Worm (Caenorhabditis elegans) whole organism, young adult: ENCODE measurements around the gene R10H10.7.

Experiments used
- C17E4.6 ChIP-seq: fragments of 200-800 bp; sonication (Bioruptor generic); IDR thresholded peaks from 2 replicates; pipeline ENCODE4 v1.3.6; 2022; ENCODE audit warnings: missing genetic modification reagents, missing genetic modification characterization, missing compliant biosample characterization
- D2030.7 ChIP-seq: fragments of 200-800 bp; sonication (Bioruptor generic); IDR thresholded peaks from 2 replicates; pipeline ENCODE4 v1.3.6; 2022; ENCODE audit warnings: missing genetic modification reagents, missing genetic modification characterization, missing compliant biosample characterization
- F22D6.2 ChIP-seq: sonication (generic microtip); optimal IDR thresholded peaks from 2 replicates; lab custom pipeline; 2016; ENCODE audit warnings: mild to moderate bottlenecking, missing genetic modification characterization, missing compliant biosample characterization
- F37B4.10 ChIP-seq: fragments of 200-800 bp; sonication (Bioruptor generic); IDR thresholded peaks from 2 replicates; pipeline ENCODE4 v1.3.6; 2022; ENCODE audit warnings: missing genetic modification characterization, missing compliant biosample characterization
- F39B2.1 ChIP-seq: fragments of 200-800 bp; sonication (Bioruptor generic); IDR thresholded peaks from 2 replicates; pipeline ENCODE4 v1.3.6; 2022; ENCODE audit warnings: missing genetic modification reagents, missing genetic modification characterization, missing compliant biosample characterization
- F52B5.7 ChIP-seq: sonication (generic microtip); optimal IDR thresholded peaks from 2 replicates; lab custom pipeline; 2016; ENCODE audit warnings: mild to moderate bottlenecking, missing genetic modification characterization, missing compliant biosample characterization
- K12H6.12 ChIP-seq: fragments of 200-800 bp; sonication (Bioruptor generic); optimal IDR thresholded peaks from 2 replicates; lab custom pipeline; 2018; ENCODE audit warnings: mild to moderate bottlenecking, missing genetic modification characterization, missing compliant biosample characterization
- T07F8.4 ChIP-seq: sonication (generic microtip); optimal IDR thresholded peaks from 2 replicates; lab custom pipeline; 2016; ENCODE audit warnings: mild to moderate bottlenecking, missing genetic modification characterization, moderate library complexity, missing compliant biosample characterization
- Y56A3A.18 ChIP-seq: fragments of 200-800 bp; sonication (Bioruptor generic); IDR thresholded peaks from 2 replicates; pipeline ENCODE4 v1.3.6; 2022; ENCODE audit warnings: missing genetic modification reagents, missing genetic modification characterization, missing compliant biosample characterization
- Y95B8A.8 ChIP-seq: fragments of 200-800 bp; sonication (Bioruptor generic); IDR thresholded peaks from 2 replicates; pipeline ENCODE4 v1.3.6; 2022; ENCODE audit warnings: missing genetic modification reagents, missing genetic modification characterization, missing compliant biosample characterization
- ZK185.1 ChIP-seq: sonication (generic microtip); optimal IDR thresholded peaks from 2 replicates; lab custom pipeline; 2016; ENCODE audit warnings: mild to moderate bottlenecking, missing genetic modification characterization, missing compliant biosample characterization; ENCODE audit not compliant: poor library complexity, severe bottlenecking
- aptf-3 ChIP-seq: fragments of 200-800 bp; sonication (Bioruptor generic); IDR thresholded peaks from 2 replicates; pipeline ENCODE4 v1.3.6; 2022; ENCODE audit warnings: missing genetic modification characterization, missing compliant biosample characterization
- athp-1 ChIP-seq: sonication (generic microtip); optimal IDR thresholded peaks from 2 replicates; lab custom pipeline; 2017; ENCODE audit warnings: mild to moderate bottlenecking, missing genetic modification characterization, missing compliant biosample characterization
- bed-2 ChIP-seq: fragments of 200-800 bp; sonication (Bioruptor generic); IDR thresholded peaks from 2 replicates; pipeline ENCODE4 v1.3.6; 2022; ENCODE audit warnings: missing genetic modification reagents, missing genetic modification characterization, missing compliant biosample characterization
- cebp-1 ChIP-seq, 2 experiments: fragments of 200-800 bp in 1 of 2; sonication (Bioruptor generic) in 1 of 2; sonication (generic microtip) in 1 of 2; IDR thresholded peaks in 1 of 2; optimal IDR thresholded peaks in 1 of 2; 2 replicates each; pipeline versions ENCODE4 v1.3.6 to Lab custom; 2017 to 2022; ENCODE audit warnings: missing compliant biosample characterization in 2 of 2, missing genetic modification characterization in 2 of 2, mild to moderate bottlenecking in 1 of 2, missing genetic modification reagents in 1 of 2, moderate library complexity in 1 of 2
- cebp-2 ChIP-seq: fragments of 200-800 bp; sonication (Bioruptor generic); IDR thresholded peaks from 2 replicates; pipeline ENCODE4 v1.3.6; 2022; ENCODE audit warnings: missing genetic modification characterization, missing compliant biosample characterization
- ceh-100 ChIP-seq: fragments of 200-800 bp; sonication (Bioruptor generic); IDR thresholded peaks from 2 replicates; pipeline ENCODE4 v1.3.6; 2022; ENCODE audit warnings: missing genetic modification reagents, missing genetic modification characterization, missing compliant biosample characterization
- die-1 ChIP-seq: sonication (generic microtip); optimal IDR thresholded peaks from 2 replicates; lab custom pipeline; 2016; ENCODE audit warnings: missing genotype, mild to moderate bottlenecking, missing genetic modification characterization, missing compliant biosample characterization
- hmg-1.2 ChIP-seq: fragments of 200-800 bp; sonication (Bioruptor generic); IDR thresholded peaks from 2 replicates; pipeline ENCODE4 v1.3.6; 2022; ENCODE audit warnings: missing genetic modification reagents, missing genetic modification characterization, missing compliant biosample characterization
- hmg-20 ChIP-seq: fragments of 200-800 bp; sonication (Bioruptor generic); IDR thresholded peaks from 2 replicates; pipeline ENCODE4 v1.3.6; 2022; ENCODE audit warnings: missing genetic modification reagents, missing genetic modification characterization, missing compliant biosample characterization
- lin-35 ChIP-seq, 3 experiments: fragments of 150-350 bp in 2 of 3; sonication (generic microtip) in 1 of 3; optimal IDR thresholded peaks; 2 replicates each; lab custom pipeline; 2014 to 2018; ENCODE audit warnings: missing biosample characterization in 3 of 3, missing genetic modification characterization in 3 of 3, missing genetic modification reagents in 3 of 3
- lin-40 ChIP-seq: sonication (generic microtip); optimal IDR thresholded peaks from 2 replicates; lab custom pipeline; 2016; ENCODE audit warnings: missing genetic modification characterization, mild to moderate bottlenecking, missing compliant biosample characterization, missing genotype, missing genetic modification reagents
- madf-10 ChIP-seq: sonication (generic microtip); optimal IDR thresholded peaks from 2 replicates; lab custom pipeline; 2016; ENCODE audit warnings: mild to moderate bottlenecking, missing genetic modification characterization, missing compliant biosample characterization
- nfyb-1 ChIP-seq: fragments of 200-800 bp; sonication (Bioruptor generic); IDR thresholded peaks from 2 replicates; pipeline ENCODE4 v1.3.6; 2022; ENCODE audit warnings: missing genetic modification reagents, missing genetic modification characterization, missing compliant biosample characterization
- nhr-120 ChIP-seq: fragments of 200-800 bp; sonication (Bioruptor generic); IDR thresholded peaks from 2 replicates; pipeline ENCODE4 v1.3.6; 2022; ENCODE audit warnings: missing genetic modification characterization, missing compliant biosample characterization
- nhr-179 ChIP-seq: sonication (generic microtip); optimal IDR thresholded peaks from 2 replicates; lab custom pipeline; 2016; ENCODE audit warnings: mild to moderate bottlenecking, missing genetic modification characterization, missing compliant biosample characterization
- pbrm-1 ChIP-seq: fragments of 200-800 bp; sonication (Bioruptor generic); IDR thresholded peaks from 2 replicates; pipeline ENCODE4 v1.3.6; 2022; ENCODE audit warnings: missing genetic modification reagents, missing genetic modification characterization, missing compliant biosample characterization
- pha-4 ChIP-seq: fragments of 150-350 bp; sonication (generic microtip); optimal IDR thresholded peaks from 2 replicates; lab custom pipeline; 2014; ENCODE audit warnings: missing biosample characterization, missing genetic modification reagents, missing genetic modification characterization
- rcor-1 ChIP-seq: fragments of 200-800 bp; sonication (Bioruptor generic); IDR thresholded peaks from 2 replicates; pipeline ENCODE4 v1.3.6; 2022; ENCODE audit warnings: missing genetic modification reagents, missing genetic modification characterization, missing compliant biosample characterization
- somi-1 ChIP-seq: fragments of 200-800 bp; sonication (Bioruptor generic); optimal IDR thresholded peaks from 2 replicates; lab custom pipeline; 2018; ENCODE audit warnings: mild to moderate bottlenecking, missing genetic modification characterization, missing compliant biosample characterization
- sptf-2 ChIP-seq: fragments of 200-800 bp; sonication (Bioruptor generic); optimal IDR thresholded peaks from 2 replicates; lab custom pipeline; 2018; ENCODE audit warnings: mild to moderate bottlenecking, missing genetic modification characterization, missing compliant biosample characterization
- xnd-1 ChIP-seq: sonication (generic microtip); optimal IDR thresholded peaks from 2 replicates; lab custom pipeline; 2016; ENCODE audit warnings: missing genotype, missing genetic modification reagents, missing genetic modification characterization, missing compliant biosample characterization
- ztf-28 ChIP-seq: fragments of 200-800 bp; sonication (Bioruptor generic); IDR thresholded peaks from 2 replicates; pipeline ENCODE4 v1.3.6; 2022; ENCODE audit warnings: missing genetic modification reagents, missing genetic modification characterization, missing compliant biosample characterization
- ztf-6 ChIP-seq: fragments of 200-800 bp; sonication (Bioruptor generic); IDR thresholded peaks from 2 replicates; pipeline ENCODE4 v1.3.6; 2022; ENCODE audit warnings: missing genetic modification reagents, missing genetic modification characterization, missing compliant biosample characterization

The R10H10.7 gene

ce11 chrIV:10403193-10404058, 10.3 kb downstream of the R10H10.7 start, which contains the start of gene gpa-7 (continued):
- TF ChIP-seq rcor-1 (GFP tag; lab: Robert Waterston, UW) (0 out of 2 replicates have a peak, but pooled peaks have one; percentile 9), F37B4.10 (no peak), xnd-1 (no peak), lin-35 (GFP tag; optimal IDR thresholded peaks at IDR 0.05; lab: Kevin White, UChicago) (peak in 1 of 3 experiments; percentile 70), hmg-20 (no peak), aptf-3 (no peak), ztf-28 (GFP tag; lab: Robert Waterston, UW) (no peak), nhr-179 (no peak), pbrm-1 (GFP tag; lab: Robert Waterston, UW) (peak; percentile 8; the same call in 1 of the 2 replicates), sptf-2 (GFP tag; lab: Kevin White, UChicago) (no peak), lin-40 (tag; lab: Kevin White, UChicago) (peak; percentile 54), nfyb-1 (GFP tag; lab: Robert Waterston, UW) (no peak), madf-10 (tag; lab: Kevin White, UChicago) (no peak), C17E4.6 (GFP tag; lab: Robert Waterston, UW) (no peak), bed-2 (no peak), ZK185.1 (tag; lab: Kevin White, UChicago) (peak; percentile 10), Y95B8A.8 (no peak), ceh-100 (no peak), die-1 (tag; lab: Kevin White, UChicago) (peak; percentile 13), T07F8.4 (tag; lab: Kevin White, UChicago) (no peak), ztf-6 (GFP tag; lab: Robert Waterston, UW) (no peak), cebp-2 (GFP tag; lab: Robert Waterston, UW) (no peak), somi-1 (GFP tag; lab: Kevin White, UChicago) (peak; percentile 58), K12H6.12 (peak; percentile 76), D2030.7 (GFP tag; lab: Robert Waterston, UW) (no peak), F22D6.2 (no peak), hmg-1.2 (GFP tag; lab: Robert Waterston, UW) (peak; percentile 59; the same call in 1 of the 2 replicates), athp-1 (tag; lab: Kevin White, UChicago) (no peak), pha-4 (tag; lab: Kevin White, UChicago) (no peak), nhr-120 (GFP tag; lab: Robert Waterston, UW) (no peak), cebp-1 (GFP tag; IDR thresholded peaks at IDR 0.05; lab: Robert Waterston, UW) (no peak), cebp-1 (tag; optimal IDR thresholded peaks at IDR 0.05; lab: Kevin White, UChicago) (peak; percentile 41)

DNA sequence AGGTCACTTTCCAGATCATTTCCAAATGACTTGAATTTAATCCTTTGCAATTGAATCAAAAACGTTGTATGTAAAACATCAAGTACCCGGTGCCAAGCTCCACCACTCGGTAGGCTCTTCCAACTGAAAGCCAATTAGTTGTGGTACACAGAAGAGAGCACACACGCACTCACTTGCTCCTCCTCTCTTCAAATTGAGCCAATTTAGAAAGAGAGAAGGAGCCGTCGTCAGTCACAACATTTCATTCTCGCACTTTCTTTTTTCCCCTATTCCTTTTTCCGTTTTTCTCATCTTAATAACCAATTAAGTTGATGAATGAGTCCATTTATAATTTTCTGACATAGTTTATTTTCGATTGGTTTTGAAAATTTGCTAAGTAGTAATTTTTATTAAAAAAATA, 15.5 kb downstream of the R10H10.7 start:
- no peak for TF ChIP-seq Y95B8A.8
- TF ChIP-seq F39B2.1 (GFP tag; lab: Robert Waterston, UW), result no peak
- no peak for TF ChIP-seq Y56A3A.18

- no peak for TF ChIP-seq F52B5.7 (tag; lab: Kevin White, UChicago)
These were observed 16.9 kb downstream of the R10H10.7 start for ce11 chrIV:10396827-10397226.
